Fruit fly (Drosophila melanogaster) whole organism, embryonic: ENCODE data around the gene CG43077.
A peak's percentile ranks its signal among the peaks of the same experiment; 100 is the strongest.

ENCODE experiments used
- Adf1 ChIP-seq: fragments of 200-800 bp; sonication (Bioruptor generic); IDR thresholded peaks from 2 replicates; pipeline ENCODE4 v1.3.6; 2022; ENCODE audit warnings: missing biosample characterization, missing genetic modification characterization
- Asciz ChIP-seq: fragments of 200-800 bp; sonication (Bioruptor generic); optimal IDR thresholded peaks from 2 replicates; lab custom pipeline; 2017; ENCODE audit warnings: missing biosample characterization, mild to moderate bottlenecking, missing genetic modification characterization, missing genetic modification reagents
- CG10321 ChIP-seq: fragments of 200-800 bp; sonication (Bioruptor generic); IDR thresholded peaks from 2 replicates; pipeline ENCODE4 v1.3.6; 2022; ENCODE audit warnings: missing biosample characterization, missing genetic modification characterization
- CG10565 ChIP-seq: fragments of 200-800 bp; sonication (Bioruptor generic); optimal IDR thresholded peaks from 3 replicates; lab custom pipeline; 2016; ENCODE audit warnings: missing biosample characterization, mild to moderate bottlenecking, missing genetic modification characterization
- CG15601 ChIP-seq: fragments of 200-800 bp; sonication (Bioruptor generic); optimal IDR thresholded peaks from 3 replicates; lab custom pipeline; 2019; ENCODE audit warnings: missing biosample characterization, mild to moderate bottlenecking, missing genetic modification characterization, moderate library complexity
- CG17385 ChIP-seq: fragments of 200-800 bp; sonication (Bioruptor generic); optimal IDR thresholded peaks from 3 replicates; lab custom pipeline; 2018; ENCODE audit warnings: missing biosample characterization, mild to moderate bottlenecking, missing genetic modification characterization
- CG18011 ChIP-seq: fragments of 200-800 bp; sonication (Bioruptor generic); optimal IDR thresholded peaks from 2 replicates; lab custom pipeline; 2017; ENCODE audit warnings: missing biosample characterization, missing genetic modification characterization, mild to moderate bottlenecking, moderate library complexity, missing genotype
- CG1832 ChIP-seq: fragments of 200-800 bp; sonication (Bioruptor generic); optimal IDR thresholded peaks from 2 replicates; lab custom pipeline; 2017; ENCODE audit warnings: missing biosample characterization, mild to moderate bottlenecking, missing genetic modification characterization, inconsistent platforms
- CG34422 ChIP-seq: fragments of 200-800 bp; sonication (Bioruptor generic); IDR thresholded peaks from 3 replicates; pipeline ENCODE4 v1.3.6; 2022; ENCODE audit warnings: missing biosample characterization, missing genetic modification characterization
- CG6254 ChIP-seq: fragments of 200-800 bp; sonication (Bioruptor generic); optimal IDR thresholded peaks from 3 replicates; lab custom pipeline; 2017; ENCODE audit warnings: mild to moderate bottlenecking, missing biosample characterization, missing genetic modification reagents, missing genetic modification characterization
- CG7839 ChIP-seq: fragments of 200-800 bp; sonication (Bioruptor generic); optimal IDR thresholded peaks from 3 replicates; lab custom pipeline; 2018; ENCODE audit warnings: missing biosample characterization, mild to moderate bottlenecking, missing genetic modification characterization, moderate library complexity
- CG7928 ChIP-seq: fragments of 200-800 bp; sonication (Bioruptor generic); optimal IDR thresholded peaks from 2 replicates; lab custom pipeline; 2017; ENCODE audit warnings: missing biosample characterization, mild to moderate bottlenecking, missing genetic modification characterization
- CG8359 ChIP-seq: fragments of 200-800 bp; sonication (Bioruptor generic); optimal IDR thresholded peaks from 2 replicates; lab custom pipeline; 2017; ENCODE audit warnings: missing biosample characterization, mild to moderate bottlenecking, missing genetic modification characterization, borderline replicate concordance
- CG8388 ChIP-seq: fragments of 200-800 bp; sonication (Bioruptor generic); optimal IDR thresholded peaks from 2 replicates; lab custom pipeline; 2019; ENCODE audit warnings: missing biosample characterization, mild to moderate bottlenecking, missing genetic modification characterization, moderate library complexity
- CG8924 ChIP-seq: fragments of 200-800 bp; optimal IDR thresholded peaks from 3 replicates; lab custom pipeline; 2019; ENCODE audit warnings: missing biosample characterization, mild to moderate bottlenecking, missing genetic modification characterization, moderate library complexity
- CkIIα-i1 ChIP-seq: fragments of 200-800 bp; sonication (Bioruptor generic); IDR thresholded peaks from 2 replicates; pipeline ENCODE4 v1.3.6; 2022; ENCODE audit warnings: missing biosample characterization, missing genetic modification characterization
- Dfd ChIP-seq, 2 experiments: fragments of >200 bp; optimal IDR thresholded peaks; 2 replicates each; lab custom pipeline; 2017; ENCODE audit warnings: missing biosample characterization in 2 of 2, missing genetic modification characterization in 2 of 2
- Hr39 ChIP-seq: fragments of >200 bp; optimal IDR thresholded peaks from 2 replicates; lab custom pipeline; 2017
- Med ChIP-seq: fragments of 200-800 bp; sonication (Bioruptor generic); peaks from one replicate; lab custom pipeline; 2016; ENCODE audit warnings: missing biosample characterization, missing genetic modification characterization, mild to moderate bottlenecking, inconsistent platforms, moderate library complexity
- Sox100B ChIP-seq: fragments of 200-800 bp; sonication (Bioruptor generic); optimal IDR thresholded peaks from 3 replicates; lab custom pipeline; 2018; ENCODE audit warnings: missing biosample characterization, mild to moderate bottlenecking, missing genetic modification characterization
- Spps ChIP-seq: fragments of 200-800 bp; sonication (Bioruptor generic); optimal IDR thresholded peaks from 2 replicates; lab custom pipeline; 2018; ENCODE audit warnings: missing biosample characterization, mild to moderate bottlenecking, missing genetic modification characterization
- Stat92E ChIP-seq, 3 experiments: fragments of >200 bp in 2 of 3; fragments of 200-800 bp in 1 of 3; sonication (Bioruptor generic) in 1 of 3; optimal IDR thresholded peaks; 2 replicates each; lab custom pipeline; 2017 to 2019; ENCODE audit warnings: missing biosample characterization in 3 of 3, missing genetic modification characterization in 3 of 3, mild to moderate bottlenecking in 1 of 3, moderate library complexity in 1 of 3
- Taf1 ChIP-seq: fragments of 200-800 bp; sonication (Bioruptor generic); IDR thresholded peaks from 2 replicates; pipeline ENCODE4 v1.3.6; 2022; ENCODE audit warnings: missing biosample characterization, missing genetic modification characterization
- Trl ChIP-seq, 3 experiments: fragments of >200 bp in 2 of 3; fragments of 200-800 bp in 1 of 3; sonication (Bioruptor generic) in 1 of 3; optimal IDR thresholded peaks; 2 replicates in 1 of 3; 3 replicates in 2 of 3; lab custom pipeline; 2016 to 2017; ENCODE audit warnings: missing biosample characterization in 1 of 3, missing genetic modification characterization in 1 of 3
- ap ChIP-seq: fragments of 200-800 bp; sonication (Bioruptor generic); IDR thresholded peaks from 2 replicates; pipeline ENCODE4 v1.3.6; 2022; ENCODE audit warnings: missing biosample characterization, missing genetic modification characterization
- ato ChIP-seq: fragments of 200-800 bp; sonication (Bioruptor generic); IDR thresholded peaks from 2 replicates; pipeline ENCODE4 v1.3.6; 2022; ENCODE audit warnings: missing biosample characterization, missing genetic modification characterization; ENCODE audit not compliant: partially characterized antibody
- crol ChIP-seq: fragments of 200-800 bp; sonication (Bioruptor generic); IDR thresholded peaks from 2 replicates; pipeline ENCODE4 v1.3.6; 2022; ENCODE audit warnings: missing biosample characterization, missing genetic modification characterization
- dati ChIP-seq: fragments of 200-800 bp; sonication (Bioruptor generic); IDR thresholded peaks from 2 replicates; pipeline ENCODE4 v1.3.6; 2022; ENCODE audit warnings: missing biosample characterization, missing genetic modification characterization
- dpn ChIP-seq, 2 experiments: fragments of 200-800 bp; sonication (Bioruptor generic); optimal IDR thresholded peaks; 3 replicates each; lab custom pipeline; 2016; ENCODE audit warnings: missing biosample characterization in 2 of 2, missing genetic modification characterization in 2 of 2
- esg ChIP-seq: fragments of 200-800 bp; sonication (Bioruptor generic); conservative IDR thresholded peaks from 2 replicates; pipeline ENCODE4 v1.3.6; 2022; ENCODE audit warnings: missing biosample characterization, missing genetic modification characterization
- exex ChIP-seq: fragments of 200-800 bp; sonication (Bioruptor generic); optimal IDR thresholded peaks from 4 replicates; lab custom pipeline; 2018; ENCODE audit warnings: missing biosample characterization, mild to moderate bottlenecking, missing genetic modification characterization, moderate library complexity
- gt ChIP-seq: fragments of 200-800 bp; sonication (Bioruptor generic); IDR thresholded peaks from 2 replicates; pipeline ENCODE4 v1.3.6; 2022; ENCODE audit warnings: missing biosample characterization, missing genetic modification characterization
- hth ChIP-seq: fragments of >200 bp; optimal IDR thresholded peaks from 2 replicates; lab custom pipeline; 2017; ENCODE audit warnings: inconsistent platforms
- kay ChIP-seq: fragments of 200-800 bp; sonication (Bioruptor generic); optimal IDR thresholded peaks from 2 replicates; lab custom pipeline; 2016; ENCODE audit warnings: missing biosample characterization, missing genetic modification characterization
- nmo ChIP-seq: fragments of 200-800 bp; sonication (Bioruptor generic); optimal IDR thresholded peaks from 2 replicates; lab custom pipeline; 2018; ENCODE audit warnings: missing biosample characterization, mild to moderate bottlenecking, missing genetic modification characterization, moderate library complexity
- phol ChIP-seq: fragments of 200-800 bp; sonication (Bioruptor generic); optimal IDR thresholded peaks from 3 replicates; lab custom pipeline; 2018; ENCODE audit warnings: missing biosample characterization, mild to moderate bottlenecking, missing genetic modification characterization, moderate library complexity
- pnt ChIP-seq: fragments of 200-800 bp; sonication (Bioruptor generic); optimal IDR thresholded peaks from 3 replicates; lab custom pipeline; 2016; ENCODE audit warnings: missing biosample characterization, missing genetic modification characterization
- run ChIP-seq: fragments of 200-800 bp; sonication (Bioruptor generic); optimal IDR thresholded peaks from 3 replicates; lab custom pipeline; 2018; ENCODE audit warnings: missing biosample characterization, mild to moderate bottlenecking, missing genetic modification characterization
- sqz ChIP-seq: fragments of 200-800 bp; sonication (Bioruptor generic); optimal IDR thresholded peaks from 3 replicates; lab custom pipeline; 2018; ENCODE audit warnings: missing biosample characterization, mild to moderate bottlenecking, missing genetic modification characterization
- vnd ChIP-seq: fragments of 200-800 bp; sonication (Bioruptor generic); IDR thresholded peaks from 3 replicates; pipeline ENCODE4 v1.3.6; 2022; ENCODE audit warnings: missing biosample characterization, missing genetic modification characterization; ENCODE audit not compliant: partially characterized antibody

The CG43077 gene

dm6 chrX:17077290-17078138 is 9.2 kb upstream of the CG43077 start, which contains the start of gene wcy (continued):
- TF ChIP-seq Taf1 (GFP tag; lab: Robert Waterston, UW) (no peak), ato (no peak), vnd (GFP tag; lab: Robert Waterston, UW) (0 out of 3 replicates have a peak, but pooled peaks have one; percentile 15), Hr39 (no peak)

- TF ChIP-seq crol (peak; percentile 54), Sox100B (GFP tag; lab: Kevin White, UChicago) (no peak), CG7839 (tag; lab: Kevin White, UChicago) (no peak), esg (GFP tag; lab: Robert Waterston, UW) (no peak), dati (GFP tag; lab: Robert Waterston, UW) (no peak), sqz (GFP tag; lab: Kevin White, UChicago) (peak; percentile 57), kay (no peak), run (tag; lab: Kevin White, UChicago) (no peak), CkIIα-i1 (GFP tag; lab: Robert Waterston, UW) (no peak), Dfd (GFP tag; optimal IDR thresholded peaks at IDR 0.05; lab: Kevin White, UChicago) (peak in 1 of 2 experiments; percentile 61), CG10565 (GFP tag; lab: Kevin White, UChicago) (no peak), gt (GFP tag; lab: Robert Waterston, UW) (no peak), Taf1 (GFP tag; lab: Robert Waterston, UW) (no peak), ap (GFP tag; lab: Robert Waterston, UW) (no peak), CG6254 (GFP tag; lab: Kevin White, UChicago) (no peak), CG15601 (tag; lab: Kevin White, UChicago) (no peak), CG8359 (GFP tag; lab: Kevin White, UChicago) (no peak), CG1832 (GFP tag; lab: Kevin White, UChicago) (peak; percentile 1), Asciz (no peak), CG17385 (GFP tag; lab: Kevin White, UChicago) (peak; percentile 96), pnt (GFP tag; lab: Kevin White, UChicago) (no peak), CG7928 (no peak), CG8388 (GFP tag; lab: Kevin White, UChicago) (no peak), hth (lab: Kevin White, UChicago) (no peak), exex (tag; lab: Kevin White, UChicago) (no peak), Med (GFP tag; lab: Kevin White, UChicago) (peak; percentile 68), Trl (optimal IDR thresholded peaks at IDR 0.05; lab: Kevin White, UChicago) (peak in 1 of 2 experiments; percentile 16), Trl (GFP tag; optimal IDR thresholded peaks at IDR 0.05; lab: Kevin White, UChicago) (no peak), CG18011 (GFP tag; lab: Kevin White, UChicago) (no peak), Stat92E (GFP tag; optimal IDR thresholded peaks at IDR 0.05; lab: Kevin White, UChicago) (peak in 1 of 3 experiments; percentile 50), CG34422 (GFP tag; lab: Robert Waterston, UW) (no peak), CG8924 (tag; lab: Kevin White, UChicago) (no peak), CG10321 (GFP tag; lab: Robert Waterston, UW) (peak; percentile 63; the same call in 1 of the 2 replicates), phol (tag; lab: Kevin White, UChicago) (no peak), dpn (GFP tag; optimal IDR thresholded peaks at IDR 0.05; lab: Kevin White, UChicago) (no peak), Adf1 (peak; percentile 65), Spps (tag; lab: Kevin White, UChicago) (no peak), ato (no peak), nmo (GFP tag; lab: Kevin White, UChicago) (no peak)
- TF ChIP-seq, all 482 proteins: peak for 10
These were observed 8.3 kb upstream of the CG43077 start for dm6 chrX:17076449-17077289.
